Fruit fly (Drosophila melanogaster) whole organism, embryonic: ENCODE measurements around the gene Aatf.

Source experiments
- Antp ChIP-seq: fragments of 200-800 bp; sonication (Bioruptor generic); optimal IDR thresholded peaks from 3 replicates; lab custom pipeline; 2016; ENCODE audit warnings: missing biosample characterization, missing genetic modification characterization
- CG11247 ChIP-seq: fragments of 200-800 bp; sonication (Bioruptor generic); IDR thresholded peaks from 2 replicates; pipeline ENCODE4 v1.3.6; 2022; ENCODE audit warnings: missing biosample characterization, missing genetic modification characterization
- CG12391 ChIP-seq: fragments of 200-800 bp; sonication (Bioruptor generic); optimal IDR thresholded peaks from 3 replicates; lab custom pipeline; 2018; ENCODE audit warnings: missing biosample characterization, mild to moderate bottlenecking, missing genetic modification characterization, moderate library complexity
- CG13296 ChIP-seq: fragments of 200-800 bp; sonication (Bioruptor generic); optimal IDR thresholded peaks from 3 replicates; lab custom pipeline; 2018; ENCODE audit warnings: missing biosample characterization, mild to moderate bottlenecking, missing genetic modification characterization
- CG1529 ChIP-seq: fragments of 200-800 bp; sonication (Bioruptor generic); optimal IDR thresholded peaks from 3 replicates; lab custom pipeline; 2018; ENCODE audit warnings: missing biosample characterization, missing genetic modification characterization
- CG1603 ChIP-seq: fragments of 200-800 bp; sonication (Bioruptor generic); optimal IDR thresholded peaks from 2 replicates; lab custom pipeline; 2019; ENCODE audit warnings: missing biosample characterization, mild to moderate bottlenecking, missing genetic modification characterization, moderate library complexity
- CG16863 ChIP-seq: fragments of 200-800 bp; sonication (Bioruptor generic); optimal IDR thresholded peaks from 3 replicates; lab custom pipeline; 2016; ENCODE audit warnings: missing biosample characterization, missing genetic modification characterization
- CG17328 ChIP-seq: fragments of 200-800 bp; sonication (Bioruptor generic); IDR thresholded peaks from 2 replicates; pipeline ENCODE4 v1.3.6; 2022; ENCODE audit warnings: missing biosample characterization, missing genetic modification characterization
- CG17829 ChIP-seq: fragments of 200-800 bp; optimal IDR thresholded peaks from 2 replicates; lab custom pipeline; 2019; ENCODE audit warnings: missing biosample characterization, mild to moderate bottlenecking, missing genetic modification characterization, moderate library complexity
- CG18599 ChIP-seq: fragments of 200-800 bp; sonication (Bioruptor generic); optimal IDR thresholded peaks from 3 replicates; lab custom pipeline; 2017; ENCODE audit warnings: missing biosample characterization, missing genetic modification characterization, mild to moderate bottlenecking, moderate library complexity, missing genetic modification reagents
- CG3065 ChIP-seq: fragments of 200-800 bp; sonication (Bioruptor generic); optimal IDR thresholded peaks from 2 replicates; lab custom pipeline; 2016; ENCODE audit warnings: missing biosample characterization, missing genetic modification characterization
- CG6854 ChIP-seq: fragments of 200-800 bp; sonication (Bioruptor generic); optimal IDR thresholded peaks from 3 replicates; lab custom pipeline; 2017; ENCODE audit warnings: missing biosample characterization, mild to moderate bottlenecking, missing genetic modification characterization
- CG7839 ChIP-seq: fragments of 200-800 bp; sonication (Bioruptor generic); optimal IDR thresholded peaks from 3 replicates; lab custom pipeline; 2018; ENCODE audit warnings: missing biosample characterization, mild to moderate bottlenecking, missing genetic modification characterization, moderate library complexity
- CG7963 ChIP-seq: fragments of 200-800 bp; sonication (Bioruptor generic); IDR thresholded peaks from 3 replicates; pipeline ENCODE4 v1.3.6; 2022; ENCODE audit warnings: missing biosample characterization, missing genetic modification characterization; ENCODE audit not compliant: partially characterized antibody
- CG9215 ChIP-seq: fragments of 200-800 bp; sonication (Bioruptor generic); IDR thresholded peaks from 2 replicates; pipeline ENCODE4 v1.3.6; 2022; ENCODE audit warnings: missing biosample characterization, missing genetic modification characterization
- CG9437 ChIP-seq: fragments of 200-800 bp; sonication (Bioruptor generic); optimal IDR thresholded peaks from 2 replicates; lab custom pipeline; 2018; ENCODE audit warnings: missing biosample characterization, mild to moderate bottlenecking, missing genetic modification characterization
- Chrac-16 ChIP-seq: fragments of 200-800 bp; sonication (Bioruptor generic); optimal IDR thresholded peaks from 3 replicates; lab custom pipeline; 2016; ENCODE audit warnings: missing biosample characterization, missing genetic modification characterization
- D19A ChIP-seq: fragments of 200-800 bp; optimal IDR thresholded peaks from 3 replicates; lab custom pipeline; 2019; ENCODE audit warnings: missing biosample characterization, mild to moderate bottlenecking, missing genetic modification characterization, moderate library complexity
- D19B ChIP-seq: fragments of 200-800 bp; sonication (Bioruptor generic); optimal IDR thresholded peaks from 2 replicates; lab custom pipeline; 2017; ENCODE audit warnings: missing biosample characterization, mild to moderate bottlenecking, missing genetic modification characterization
- Dek ChIP-seq: fragments of 200-800 bp; sonication (Bioruptor generic); optimal IDR thresholded peaks from 3 replicates; lab custom pipeline; 2019; ENCODE audit warnings: missing biosample characterization, mild to moderate bottlenecking, missing genetic modification characterization, moderate library complexity
- Dll ChIP-seq: fragments of 200-800 bp; sonication (Bioruptor generic); IDR thresholded peaks from 4 replicates; pipeline ENCODE4 v1.3.6; 2022; ENCODE audit warnings: missing biosample characterization, missing genetic modification characterization; ENCODE audit not compliant: partially characterized antibody
- Drgx ChIP-seq: fragments of 200-800 bp; sonication (Bioruptor generic); IDR thresholded peaks from 2 replicates; pipeline ENCODE4 v1.3.6; 2022; ENCODE audit warnings: missing biosample characterization, missing genetic modification characterization
- E2f2 ChIP-seq: fragments of 200-800 bp; sonication (Bioruptor generic); IDR thresholded peaks from 2 replicates; pipeline ENCODE4 v1.3.6; 2022; ENCODE audit warnings: missing biosample characterization, missing genetic modification characterization
- HLHmδ ChIP-seq: fragments of 200-800 bp; sonication (Bioruptor generic); optimal IDR thresholded peaks from 2 replicates; lab custom pipeline; 2018; ENCODE audit warnings: missing biosample characterization, mild to moderate bottlenecking, missing genetic modification characterization, moderate library complexity
- Hand ChIP-seq: fragments of 200-800 bp; sonication (Bioruptor generic); optimal IDR thresholded peaks from 2 replicates; lab custom pipeline; 2017; ENCODE audit warnings: mild to moderate bottlenecking, missing biosample characterization, missing genetic modification reagents, missing genetic modification characterization
- Hey ChIP-seq: fragments of 200-800 bp; sonication (Bioruptor generic); optimal IDR thresholded peaks from 3 replicates; lab custom pipeline; 2018; ENCODE audit warnings: missing biosample characterization, mild to moderate bottlenecking, missing genetic modification characterization
- HmgZ ChIP-seq: fragments of 200-800 bp; sonication (Bioruptor generic); optimal IDR thresholded peaks from 2 replicates; lab custom pipeline; 2018; ENCODE audit warnings: missing biosample characterization, mild to moderate bottlenecking, missing genetic modification characterization
- Hmr ChIP-seq: fragments of 200-800 bp; sonication (Bioruptor generic); optimal IDR thresholded peaks from 3 replicates; lab custom pipeline; 2017; ENCODE audit warnings: mild to moderate bottlenecking, missing biosample characterization, missing genetic modification reagents, missing genetic modification characterization
- Nf-YB ChIP-seq: fragments of 200-800 bp; sonication (Bioruptor generic); optimal IDR thresholded peaks from 3 replicates; lab custom pipeline; 2019; ENCODE audit warnings: missing biosample characterization, mild to moderate bottlenecking, missing genetic modification characterization, moderate library complexity
- PHDP ChIP-seq: fragments of 200-800 bp; sonication (Bioruptor generic); optimal IDR thresholded peaks from 3 replicates; lab custom pipeline; 2018; ENCODE audit warnings: missing biosample characterization, mild to moderate bottlenecking, missing genetic modification characterization, moderate library complexity
- bowl ChIP-seq: fragments of 200-800 bp; sonication (Bioruptor generic); IDR thresholded peaks from 2 replicates; pipeline ENCODE4 v1.3.6; 2022; ENCODE audit warnings: missing biosample characterization, missing genetic modification characterization
- dm ChIP-seq: fragments of 200-800 bp; sonication (Bioruptor generic); optimal IDR thresholded peaks from 3 replicates; lab custom pipeline; 2016; ENCODE audit warnings: missing biosample characterization, missing genetic modification characterization
- dmrt11E ChIP-seq: fragments of 200-800 bp; sonication (Bioruptor generic); optimal IDR thresholded peaks from 3 replicates; lab custom pipeline; 2018; ENCODE audit warnings: missing biosample characterization, mild to moderate bottlenecking, missing genetic modification characterization, moderate library complexity
- dmrt99B ChIP-seq: fragments of 200-800 bp; sonication (Bioruptor generic); optimal IDR thresholded peaks from 2 replicates; lab custom pipeline; 2018; ENCODE audit warnings: missing biosample characterization, mild to moderate bottlenecking, missing genetic modification characterization, moderate library complexity
- exex ChIP-seq: fragments of 200-800 bp; sonication (Bioruptor generic); optimal IDR thresholded peaks from 4 replicates; lab custom pipeline; 2018; ENCODE audit warnings: missing biosample characterization, mild to moderate bottlenecking, missing genetic modification characterization, moderate library complexity
- fd64A ChIP-seq: fragments of 200-800 bp; sonication (Bioruptor generic); optimal IDR thresholded peaks from 3 replicates; lab custom pipeline; 2018; ENCODE audit warnings: missing biosample characterization, mild to moderate bottlenecking, missing genetic modification characterization
- fd96Cb ChIP-seq: fragments of 200-800 bp; sonication (Bioruptor generic); optimal IDR thresholded peaks from 2 replicates; lab custom pipeline; 2018; ENCODE audit warnings: missing biosample characterization, mild to moderate bottlenecking, missing genetic modification characterization, moderate library complexity
- h ChIP-seq: fragments of >200 bp; optimal IDR thresholded peaks from 2 replicates; lab custom pipeline; 2017
- hkb ChIP-seq, 2 experiments: fragments of 200-800 bp in 1 of 2; fragments of >200 bp in 1 of 2; sonication (Bioruptor generic) in 1 of 2; IDR thresholded peaks in 1 of 2; optimal IDR thresholded peaks in 1 of 2; 2 replicates each; pipeline versions ENCODE4 v1.3.6 to Lab custom; 2017 to 2022; ENCODE audit warnings: missing biosample characterization in 1 of 2, missing genetic modification characterization in 1 of 2
- ken ChIP-seq: fragments of 200-800 bp; sonication (Bioruptor generic); IDR thresholded peaks from 3 replicates; pipeline ENCODE4 v1.3.6; 2022; ENCODE audit warnings: missing biosample characterization, missing genetic modification characterization
- lmd ChIP-seq: fragments of 200-800 bp; sonication (Bioruptor generic); IDR thresholded peaks from 2 replicates; pipeline ENCODE4 v1.3.6; 2022; ENCODE audit warnings: missing biosample characterization, missing genetic modification characterization
- lola ChIP-seq, 3 experiments: fragments of >200 bp in 2 of 3; fragments of 200-800 bp in 1 of 3; sonication (Bioruptor generic) in 1 of 3; optimal IDR thresholded peaks; 2 replicates each; lab custom pipeline; 2017 to 2019; ENCODE audit warnings: missing biosample characterization in 3 of 3, missing genetic modification characterization in 3 of 3, mild to moderate bottlenecking in 1 of 3, moderate library complexity in 1 of 3
- mld ChIP-seq: fragments of 200-800 bp; sonication (Bioruptor generic); IDR thresholded peaks from 3 replicates; pipeline ENCODE4 v1.3.6; 2022; ENCODE audit warnings: missing biosample characterization, missing genetic modification characterization; ENCODE audit not compliant: partially characterized antibody
- pfk ChIP-seq: fragments of 200-800 bp; sonication (Bioruptor generic); optimal IDR thresholded peaks from 2 replicates; lab custom pipeline; 2018; ENCODE audit warnings: missing biosample characterization, mild to moderate bottlenecking, missing genetic modification characterization, moderate library complexity
- pita ChIP-seq: fragments of 200-800 bp; sonication (Bioruptor generic); optimal IDR thresholded peaks from 2 replicates; lab custom pipeline; 2017; ENCODE audit warnings: missing biosample characterization, mild to moderate bottlenecking, missing genetic modification characterization
- slp2 ChIP-seq: fragments of 200-800 bp; sonication (Bioruptor generic); optimal IDR thresholded peaks from 2 replicates; lab custom pipeline; 2016; ENCODE audit warnings: missing biosample characterization, missing genetic modification characterization
- so ChIP-seq: fragments of 200-800 bp; sonication (Bioruptor generic); IDR thresholded peaks from 3 replicates; pipeline ENCODE4 v1.3.6; 2022; ENCODE audit warnings: missing biosample characterization, missing genetic modification characterization
- ssp ChIP-seq: fragments of 200-800 bp; sonication (Bioruptor generic); IDR thresholded peaks from 2 replicates; pipeline ENCODE4 v1.3.6; 2022; ENCODE audit warnings: missing biosample characterization, missing genetic modification characterization
- trem ChIP-seq: fragments of 200-800 bp; optimal IDR thresholded peaks from 3 replicates; lab custom pipeline; 2019; ENCODE audit warnings: missing biosample characterization, mild to moderate bottlenecking, missing genetic modification characterization, moderate library complexity
- wor ChIP-seq: fragments of 200-800 bp; sonication (Bioruptor generic); IDR thresholded peaks from 2 replicates; pipeline ENCODE4 v1.3.6; 2022; ENCODE audit warnings: missing biosample characterization, missing genetic modification characterization

The Aatf gene

DNA sequence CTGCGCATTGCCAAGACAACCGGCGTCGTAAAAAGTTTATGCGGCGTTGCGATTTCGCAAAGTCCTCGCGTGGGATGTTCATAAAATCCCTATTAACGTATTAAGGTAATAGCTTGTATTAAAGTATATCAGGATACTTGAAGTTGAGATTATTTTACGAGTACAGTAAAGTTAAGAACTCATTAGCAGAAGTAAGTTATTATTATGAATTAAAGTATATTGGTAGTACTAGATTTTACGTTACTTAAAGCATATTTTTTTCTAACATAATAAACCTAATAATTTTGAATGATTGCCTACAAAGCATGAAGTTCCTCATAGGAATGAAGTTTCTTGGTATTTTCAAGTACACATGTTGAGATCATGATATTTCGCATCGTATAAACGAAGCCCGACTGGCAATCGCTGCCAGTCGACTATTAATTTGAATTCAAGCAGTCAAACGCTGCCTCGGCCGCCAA, 23.6 kb upstream of the Aatf start (continued):
- TF ChIP-seq Hand = peak; percentile 45
- TF ChIP-seq pita = no peak
- peak; percentile 14 for TF ChIP-seq fd64A
- TF ChIP-seq lola (GFP tag; optimal IDR thresholded peaks at IDR 0.05; lab: Kevin White, UChicago) = peak in 1 of 3 experiments; percentile 80
- peak; percentile 72 for TF ChIP-seq D19A (tag; lab: Kevin White, UChicago)
- peak; percentile 36 for TF ChIP-seq trem (tag; lab: Kevin White, UChicago)
- no peak for TF ChIP-seq CG16863 (GFP tag; lab: Kevin White, UChicago)
- TF ChIP-seq hkb (optimal IDR thresholded peaks at IDR 0.05; lab: Kevin White, UChicago) = no peak
- 0 out of 2 replicates have a peak, but pooled peaks have one; percentile 9 for TF ChIP-seq hkb (GFP tag; IDR thresholded peaks at IDR 0.05; lab: Robert Waterston, UW)
- TF ChIP-seq dmrt11E (tag; lab: Kevin White, UChicago) = peak; percentile 54
- TF ChIP-seq PHDP (tag; lab: Kevin White, UChicago) = peak; percentile 50
- no peak; the same call in 2 of the 3 replicates for TF ChIP-seq ken (GFP tag; lab: Robert Waterston, UW)
- TF ChIP-seq CG6854 = peak; percentile 36
- no peak for TF ChIP-seq CG3065 (GFP tag; lab: Kevin White, UChicago)
- TF ChIP-seq lmd (GFP tag; lab: Robert Waterston, UW) = peak; percentile 20; the same call in 1 of the 2 replicates
- TF ChIP-seq CG17829 (tag; lab: Kevin White, UChicago) = peak; percentile 67
- TF ChIP-seq exex (tag; lab: Kevin White, UChicago) = no peak
- no peak for TF ChIP-seq Chrac-16 (GFP tag; lab: Kevin White, UChicago)
- TF ChIP-seq CG12391 = peak; percentile 63
- no peak for TF ChIP-seq dm (GFP tag; lab: Kevin White, UChicago)
- TF ChIP-seq wor (GFP tag; lab: Robert Waterston, UW) = no peak
- peak; percentile 5 for TF ChIP-seq CG1603 (tag; lab: Kevin White, UChicago)
- TF ChIP-seq CG7839 = peak; percentile 71
- no peak for TF ChIP-seq so (GFP tag; lab: Robert Waterston, UW)
- no peak for TF ChIP-seq mld (GFP tag; lab: Robert Waterston, UW)
- TF ChIP-seq h (lab: Kevin White, UChicago) = no peak
- TF ChIP-seq Dll = no peak
- peak; percentile 5 for TF ChIP-seq HmgZ (tag; lab: Kevin White, UChicago)
- TF ChIP-seq slp2 (GFP tag; lab: Kevin White, UChicago) = no peak
- TF ChIP-seq Drgx = 0 out of 2 replicates have a peak, but pooled peaks have one; percentile 9
- TF ChIP-seq ssp (GFP tag; lab: Robert Waterston, UW) = no peak
- peak; percentile 59 for TF ChIP-seq CG9437 (GFP tag; lab: Kevin White, UChicago)
- no peak for TF ChIP-seq CG18599 (GFP tag; lab: Kevin White, UChicago)
- peak; percentile 75 for TF ChIP-seq dmrt99B (tag; lab: Kevin White, UChicago)
- no peak for TF ChIP-seq CG1529 (GFP tag; lab: Kevin White, UChicago)
- TF ChIP-seq CG17328 (GFP tag; lab: Robert Waterston, UW) = no peak
- no peak for TF ChIP-seq Dek
- no peak for TF ChIP-seq HLHmδ (GFP tag; lab: Kevin White, UChicago)
- no peak for TF ChIP-seq CG11247
- TF ChIP-seq Hey (tag; lab: Kevin White, UChicago) = no peak
- TF ChIP-seq CG9215 (GFP tag; lab: Robert Waterston, UW) = no peak
- no peak for TF ChIP-seq D19B
- peak; percentile 28 for TF ChIP-seq CG13296 (GFP tag; lab: Kevin White, UChicago)
- peak; percentile 46 for TF ChIP-seq fd96Cb (tag; lab: Kevin White, UChicago)
- TF ChIP-seq Hmr (GFP tag; lab: Kevin White, UChicago) = peak; percentile 43
- TF ChIP-seq pfk = no peak
- TF ChIP-seq CG7963 = no peak
- TF ChIP-seq E2f2 = no peak; the same call in 1 of the 2 replicates
- no peak for TF ChIP-seq Antp (GFP tag; lab: Kevin White, UChicago)
- peak; percentile 37 for TF ChIP-seq Nf-YB
- TF ChIP-seq bowl (GFP tag; lab: Robert Waterston, UW) = no peak
